Fruit fly (Drosophila melanogaster) whole organism, embryonic: ENCODE results near the gene anchor.

Source experiments
- Antp ChIP-seq: fragments of 200-800 bp; sonication (Bioruptor generic); optimal IDR thresholded peaks from 3 replicates; lab custom pipeline; 2016; ENCODE audit warnings: missing biosample characterization, missing genetic modification characterization
- CG12236 ChIP-seq: fragments of 200-800 bp; sonication (Bioruptor generic); optimal IDR thresholded peaks from 2 replicates; lab custom pipeline; 2016; ENCODE audit warnings: missing biosample characterization, missing genetic modification characterization
- CG14710 ChIP-seq: fragments of 200-800 bp; sonication (Bioruptor generic); optimal IDR thresholded peaks from 3 replicates; lab custom pipeline; 2019; ENCODE audit warnings: missing biosample characterization, mild to moderate bottlenecking, missing genetic modification characterization, moderate library complexity
- CG16779 ChIP-seq: fragments of 200-800 bp; sonication (Bioruptor generic); IDR thresholded peaks from 2 replicates; pipeline ENCODE4 v1.3.6; 2022; ENCODE audit warnings: missing biosample characterization, missing genetic modification characterization
- CG17612 ChIP-seq: fragments of 200-800 bp; sonication (Bioruptor generic); IDR thresholded peaks from 2 replicates; pipeline ENCODE4 v1.3.6; 2022; ENCODE audit warnings: missing biosample characterization, missing genetic modification characterization
- CG17912 ChIP-seq: fragments of 200-800 bp; sonication (Bioruptor generic); optimal IDR thresholded peaks from 2 replicates; lab custom pipeline; 2018; ENCODE audit warnings: missing biosample characterization, mild to moderate bottlenecking, missing genetic modification characterization
- CG2199 ChIP-seq: fragments of 200-800 bp; sonication (Bioruptor generic); IDR thresholded peaks from 3 replicates; pipeline ENCODE4 v1.3.6; 2022; ENCODE audit warnings: missing biosample characterization, missing genetic modification characterization
- CG3065 ChIP-seq: fragments of 200-800 bp; sonication (Bioruptor generic); optimal IDR thresholded peaks from 2 replicates; lab custom pipeline; 2016; ENCODE audit warnings: missing biosample characterization, missing genetic modification characterization
- CG33213 ChIP-seq: fragments of 200-800 bp; sonication (Bioruptor generic); optimal IDR thresholded peaks from 3 replicates; lab custom pipeline; 2016; ENCODE audit warnings: missing biosample characterization, missing genetic modification characterization
- CG3847 ChIP-seq: fragments of 200-800 bp; sonication (Bioruptor generic); IDR thresholded peaks from 2 replicates; pipeline ENCODE4 v1.3.6; 2022; ENCODE audit warnings: missing biosample characterization, missing genetic modification characterization
- CG6254 ChIP-seq: fragments of 200-800 bp; sonication (Bioruptor generic); optimal IDR thresholded peaks from 3 replicates; lab custom pipeline; 2017; ENCODE audit warnings: mild to moderate bottlenecking, missing biosample characterization, missing genetic modification reagents, missing genetic modification characterization
- CG6765 ChIP-seq: fragments of 200-800 bp; sonication (Bioruptor generic); optimal IDR thresholded peaks from 3 replicates; lab custom pipeline; 2017; ENCODE audit warnings: missing biosample characterization, mild to moderate bottlenecking, missing genetic modification characterization
- CG7786 ChIP-seq: fragments of 200-800 bp; sonication (Bioruptor generic); optimal IDR thresholded peaks from 2 replicates; lab custom pipeline; 2016; ENCODE audit warnings: missing biosample characterization, missing genetic modification characterization
- CG7963 ChIP-seq: fragments of 200-800 bp; sonication (Bioruptor generic); IDR thresholded peaks from 3 replicates; pipeline ENCODE4 v1.3.6; 2022; ENCODE audit warnings: missing biosample characterization, missing genetic modification characterization; ENCODE audit not compliant: partially characterized antibody
- CG8765 ChIP-seq: fragments of 200-800 bp; sonication (Bioruptor generic); IDR thresholded peaks from 2 replicates; pipeline ENCODE4 v1.3.6; 2022; ENCODE audit warnings: missing biosample characterization, missing genetic modification characterization
- CG9932 ChIP-seq: fragments of 200-800 bp; sonication (Bioruptor generic); IDR thresholded peaks from 2 replicates; pipeline ENCODE4 v1.3.6; 2022; ENCODE audit warnings: missing biosample characterization, missing genetic modification characterization
- Doc2 ChIP-seq: fragments of 200-800 bp; sonication (Bioruptor generic); IDR thresholded peaks from 2 replicates; pipeline ENCODE4 v1.3.6; 2022; ENCODE audit warnings: missing biosample characterization, missing genetic modification characterization
- Dp ChIP-seq: fragments of 200-800 bp; sonication (Bioruptor generic); optimal IDR thresholded peaks from 2 replicates; lab custom pipeline; 2018; ENCODE audit warnings: missing biosample characterization, mild to moderate bottlenecking, missing genetic modification characterization, moderate library complexity
- ERR ChIP-seq: fragments of 200-800 bp; sonication (Bioruptor generic); optimal IDR thresholded peaks from 2 replicates; lab custom pipeline; 2016; ENCODE audit warnings: missing biosample characterization, missing genetic modification characterization
- Fer3 ChIP-seq: fragments of 200-800 bp; sonication (Bioruptor generic); optimal IDR thresholded peaks from 2 replicates; lab custom pipeline; 2018; ENCODE audit warnings: missing biosample characterization, mild to moderate bottlenecking, missing genetic modification characterization, moderate library complexity
- HmgZ ChIP-seq: fragments of 200-800 bp; sonication (Bioruptor generic); optimal IDR thresholded peaks from 2 replicates; lab custom pipeline; 2018; ENCODE audit warnings: missing biosample characterization, mild to moderate bottlenecking, missing genetic modification characterization
- Hr39 ChIP-seq: fragments of >200 bp; optimal IDR thresholded peaks from 2 replicates; lab custom pipeline; 2017
- Mrtf ChIP-seq: fragments of 200-800 bp; sonication (Bioruptor generic); IDR thresholded peaks from 3 replicates; pipeline ENCODE4 v1.3.6; 2022; ENCODE audit warnings: missing biosample characterization, missing genetic modification characterization
- Nf-YA ChIP-seq: fragments of 200-800 bp; sonication (Bioruptor generic); IDR thresholded peaks from 2 replicates; pipeline ENCODE4 v1.3.6; 2022; ENCODE audit warnings: missing biosample characterization, missing genetic modification characterization
- Oaz ChIP-seq: fragments of 200-800 bp; sonication (Bioruptor generic); IDR thresholded peaks from 2 replicates; pipeline ENCODE4 v1.3.6; 2022; ENCODE audit warnings: missing biosample characterization, missing genetic modification characterization
- Rx ChIP-seq: fragments of 200-800 bp; sonication (Bioruptor generic); IDR thresholded peaks from 2 replicates; pipeline ENCODE4 v1.3.6; 2022; ENCODE audit warnings: missing biosample characterization, missing genetic modification characterization
- Scr ChIP-seq: fragments of 200-800 bp; sonication (Bioruptor generic); IDR thresholded peaks from 2 replicates; pipeline ENCODE4 v1.3.6; 2022; ENCODE audit warnings: missing biosample characterization, missing genetic modification characterization; ENCODE audit not compliant: partially characterized antibody
- TFAM ChIP-seq: fragments of 200-800 bp; sonication (Bioruptor generic); optimal IDR thresholded peaks from 2 replicates; lab custom pipeline; 2017; ENCODE audit warnings: missing biosample characterization, missing genetic modification characterization, inconsistent platforms
- Trl ChIP-seq, 3 experiments: fragments of >200 bp in 2 of 3; fragments of 200-800 bp in 1 of 3; sonication (Bioruptor generic) in 1 of 3; optimal IDR thresholded peaks; 2 replicates in 1 of 3; 3 replicates in 2 of 3; lab custom pipeline; 2016 to 2017; ENCODE audit warnings: missing biosample characterization in 1 of 3, missing genetic modification characterization in 1 of 3
- ac ChIP-seq: fragments of 200-800 bp; sonication (Bioruptor generic); optimal IDR thresholded peaks from 3 replicates; lab custom pipeline; 2017; ENCODE audit warnings: missing biosample characterization, mild to moderate bottlenecking, missing genetic modification characterization
- amos ChIP-seq: fragments of 200-800 bp; sonication (Bioruptor generic); IDR thresholded peaks from 2 replicates; pipeline ENCODE4 v1.3.6; 2022; ENCODE audit warnings: missing biosample characterization, missing genetic modification characterization; ENCODE audit not compliant: partially characterized antibody
- cato ChIP-seq: fragments of 200-800 bp; sonication (Bioruptor generic); optimal IDR thresholded peaks from 2 replicates; lab custom pipeline; 2016; ENCODE audit warnings: missing biosample characterization, missing genetic modification characterization, borderline replicate concordance
- cwo ChIP-seq: fragments of 200-800 bp; sonication (Bioruptor generic); optimal IDR thresholded peaks from 3 replicates; lab custom pipeline; 2017; ENCODE audit warnings: missing biosample characterization, missing genetic modification characterization, mild to moderate bottlenecking, moderate library complexity, missing genetic modification reagents
- dysf ChIP-seq: fragments of 200-800 bp; sonication (Bioruptor generic); IDR thresholded peaks from 3 replicates; pipeline ENCODE4 v1.3.6; 2022; ENCODE audit warnings: missing biosample characterization, missing genetic modification characterization
- gt ChIP-seq: fragments of 200-800 bp; sonication (Bioruptor generic); IDR thresholded peaks from 2 replicates; pipeline ENCODE4 v1.3.6; 2022; ENCODE audit warnings: missing biosample characterization, missing genetic modification characterization
- hb ChIP-seq: fragments of 200-800 bp; sonication (Bioruptor generic); IDR thresholded peaks from 3 replicates; pipeline ENCODE4 v1.3.6; 2022; ENCODE audit warnings: missing biosample characterization, missing genetic modification characterization; ENCODE audit not compliant: partially characterized antibody
- jumu ChIP-seq: fragments of 200-800 bp; sonication (Bioruptor generic); optimal IDR thresholded peaks from 3 replicates; lab custom pipeline; 2016; ENCODE audit warnings: missing biosample characterization, missing genetic modification characterization
- lab ChIP-seq: fragments of 200-800 bp; sonication (Bioruptor generic); optimal IDR thresholded peaks from 3 replicates; lab custom pipeline; 2017; ENCODE audit warnings: missing biosample characterization, missing genetic modification characterization, mild to moderate bottlenecking, moderate library complexity, missing genetic modification reagents
- lbe ChIP-seq: fragments of 200-800 bp; sonication (Bioruptor generic); optimal IDR thresholded peaks from 2 replicates; lab custom pipeline; 2016; ENCODE audit warnings: missing biosample characterization, mild to moderate bottlenecking, missing genetic modification characterization
- lola ChIP-seq, 3 experiments: fragments of >200 bp in 2 of 3; fragments of 200-800 bp in 1 of 3; sonication (Bioruptor generic) in 1 of 3; optimal IDR thresholded peaks; 2 replicates each; lab custom pipeline; 2017 to 2019; ENCODE audit warnings: missing biosample characterization in 3 of 3, missing genetic modification characterization in 3 of 3, mild to moderate bottlenecking in 1 of 3, moderate library complexity in 1 of 3
- lov ChIP-seq, 2 experiments: fragments of 200-800 bp in 1 of 2; fragments of >200 bp in 1 of 2; sonication (Bioruptor generic) in 1 of 2; IDR thresholded peaks in 1 of 2; optimal IDR thresholded peaks in 1 of 2; 2 replicates in 1 of 2; 3 replicates in 1 of 2; pipeline versions ENCODE4 v1.3.6 to Lab custom; 2017 to 2022; ENCODE audit warnings: missing biosample characterization in 1 of 2, missing genetic modification characterization in 1 of 2
- oc ChIP-seq: fragments of 200-800 bp; sonication (Bioruptor generic); optimal IDR thresholded peaks from 2 replicates; lab custom pipeline; 2018; ENCODE audit warnings: missing biosample characterization, mild to moderate bottlenecking, missing genetic modification characterization, moderate library complexity
- sens ChIP-seq: fragments of 200-800 bp; sonication (Bioruptor generic); peaks from one replicate; lab custom pipeline; 2016; ENCODE audit warnings: missing biosample characterization, missing genetic modification characterization
- sens-2 ChIP-seq: fragments of 200-800 bp; sonication (Bioruptor generic); IDR thresholded peaks from 2 replicates; pipeline ENCODE4 v1.3.6; 2022; ENCODE audit warnings: missing biosample characterization, missing genetic modification characterization
- slou ChIP-seq: fragments of 200-800 bp; sonication (Bioruptor generic); optimal IDR thresholded peaks from 3 replicates; lab custom pipeline; 2016; ENCODE audit warnings: missing biosample characterization, missing genetic modification characterization
- tin ChIP-seq: fragments of 200-800 bp; sonication (Bioruptor generic); optimal IDR thresholded peaks from 3 replicates; lab custom pipeline; 2016; ENCODE audit warnings: missing biosample characterization, missing genetic modification characterization
- tna ChIP-seq: fragments of 200-800 bp; sonication (Bioruptor generic); IDR thresholded peaks from 2 replicates; pipeline ENCODE4 v1.3.6; 2022; ENCODE audit warnings: missing biosample characterization, missing genetic modification characterization; ENCODE audit not compliant: partially characterized antibody
- zen ChIP-seq: fragments of 200-800 bp; sonication (Bioruptor generic); optimal IDR thresholded peaks from 3 replicates; lab custom pipeline; 2018; ENCODE audit warnings: missing biosample characterization, mild to moderate bottlenecking, missing genetic modification characterization, moderate library complexity

anchor gene

dm6 chr3L:17652878-17653700 lies 31.5 kb downstream of the anchor start (continued):
- peak; percentile 78 for TF ChIP-seq CG16779
- peak; percentile 59 for TF ChIP-seq CG6765
- no peak for TF ChIP-seq CG3847 (GFP tag; lab: Robert Waterston, UW)
- no peak for TF ChIP-seq tna (GFP tag; lab: Robert Waterston, UW)
- TF ChIP-seq CG17912 (GFP tag; lab: Kevin White, UChicago): no peak
- TF ChIP-seq CG9932 (GFP tag; lab: Robert Waterston, UW): peak; percentile 43; the same call in 1 of the 2 replicates
- no peak for TF ChIP-seq Oaz (GFP tag; lab: Robert Waterston, UW)
- no peak for TF ChIP-seq TFAM (GFP tag; lab: Kevin White, UChicago)
- TF ChIP-seq CG7963 (GFP tag; lab: Robert Waterston, UW): no peak
- peak; percentile 97 for TF ChIP-seq sens (GFP tag; lab: Kevin White, UChicago)
- no peak for TF ChIP-seq lola (GFP tag; optimal IDR thresholded peaks at IDR 0.05; lab: Kevin White, UChicago)
- peak; percentile 91 for TF ChIP-seq lab
- TF ChIP-seq CG3065 (GFP tag; lab: Kevin White, UChicago): no peak
- TF ChIP-seq zen (tag; lab: Kevin White, UChicago): no peak
- TF ChIP-seq dysf (GFP tag; lab: Robert Waterston, UW): peak; percentile 49; the same call in 1 of the 3 replicates
- TF ChIP-seq CG17612 (GFP tag; lab: Robert Waterston, UW): peak; percentile 58; the same call in 1 of the 2 replicates
- TF ChIP-seq CG33213: no peak
- TF ChIP-seq CG7786 (GFP tag; lab: Kevin White, UChicago): no peak
- no peak for TF ChIP-seq Doc2
- no peak for TF ChIP-seq Antp
- TF ChIP-seq Fer3 (tag; lab: Kevin White, UChicago): peak; percentile 39
- TF ChIP-seq CG12236 (GFP tag; lab: Kevin White, UChicago): no peak
- no peak for TF ChIP-seq CG8765 (GFP tag; lab: Robert Waterston, UW)
- peak; percentile 28; the same call in 1 of the 3 replicates for TF ChIP-seq Mrtf (GFP tag; lab: Robert Waterston, UW)
- no peak for TF ChIP-seq sens-2 (GFP tag; lab: Robert Waterston, UW)
- TF ChIP-seq CG2199 (GFP tag; lab: Robert Waterston, UW): peak; percentile 54; the same call in 1 of the 3 replicates
- peak; percentile 93 for TF ChIP-seq ac (GFP tag; lab: Kevin White, UChicago)
- no peak for TF ChIP-seq ERR
- TF ChIP-seq hb: no peak
- TF ChIP-seq Hr39: no peak
- peak; percentile 47 for TF ChIP-seq CG14710 (tag; lab: Kevin White, UChicago)
- TF ChIP-seq HmgZ (tag; lab: Kevin White, UChicago): no peak
- TF ChIP-seq Scr (GFP tag; lab: Robert Waterston, UW): no peak
- TF ChIP-seq oc (tag; lab: Kevin White, UChicago): no peak
- peak; percentile 75 for TF ChIP-seq CG6254
- no peak for TF ChIP-seq Dp
- peak in 1 of 2 experiments; percentile 17 for TF ChIP-seq Trl (optimal IDR thresholded peaks at IDR 0.05; lab: Kevin White, UChicago)
- TF ChIP-seq Trl (GFP tag; optimal IDR thresholded peaks at IDR 0.05; lab: Kevin White, UChicago): peak; percentile 76
- TF ChIP-seq Nf-YA (GFP tag; lab: Robert Waterston, UW): peak; percentile 72
- peak; percentile 41 for TF ChIP-seq slou
- TF ChIP-seq cwo: no peak
- peak; percentile 88 for TF ChIP-seq lbe
- TF ChIP-seq lov (optimal IDR thresholded peaks at IDR 0.05; lab: Kevin White, UChicago): no peak
- peak; percentile 86 for TF ChIP-seq lov (GFP tag; IDR thresholded peaks at IDR 0.05; lab: Robert Waterston, UW)
- TF ChIP-seq cato (GFP tag; lab: Kevin White, UChicago): no peak
- peak; percentile 43 for TF ChIP-seq tin (GFP tag; lab: Kevin White, UChicago)
- peak; percentile 65 for TF ChIP-seq jumu
- no peak; the same call in 1 of the 2 replicates for TF ChIP-seq Rx
- TF ChIP-seq gt: no peak
- no peak for TF ChIP-seq amos (GFP tag; lab: Robert Waterston, UW)
